Fruit fly (Drosophila melanogaster) whole organism, embryonic: ENCODE data around the gene Bgb.

Source experiments
- Bgb ChIP-seq: fragments of 200-800 bp; sonication (Bioruptor generic); IDR thresholded peaks from 2 replicates; pipeline ENCODE4 v1.3.6; 2022; ENCODE audit warnings: missing biosample characterization, missing genetic modification characterization; ENCODE audit not compliant: partially characterized antibody
- CG10565 ChIP-seq: fragments of 200-800 bp; sonication (Bioruptor generic); optimal IDR thresholded peaks from 3 replicates; lab custom pipeline; 2016; ENCODE audit warnings: missing biosample characterization, mild to moderate bottlenecking, missing genetic modification characterization
- CG12071 ChIP-seq: fragments of 200-800 bp; sonication (Bioruptor generic); optimal IDR thresholded peaks from 3 replicates; lab custom pipeline; 2018; ENCODE audit warnings: missing biosample characterization, mild to moderate bottlenecking, missing genetic modification characterization
- CG12155 ChIP-seq: fragments of 200-800 bp; sonication (Bioruptor generic); optimal IDR thresholded peaks from 3 replicates; lab custom pipeline; 2016; ENCODE audit warnings: missing biosample characterization, missing genetic modification characterization
- CG1529 ChIP-seq: fragments of 200-800 bp; sonication (Bioruptor generic); optimal IDR thresholded peaks from 3 replicates; lab custom pipeline; 2018; ENCODE audit warnings: missing biosample characterization, missing genetic modification characterization
- CG1602 ChIP-seq: fragments of 200-800 bp; sonication (Bioruptor generic); optimal IDR thresholded peaks from 3 replicates; lab custom pipeline; 2016; ENCODE audit warnings: missing biosample characterization, missing genetic modification characterization
- CG17328 ChIP-seq: fragments of 200-800 bp; sonication (Bioruptor generic); IDR thresholded peaks from 2 replicates; pipeline ENCODE4 v1.3.6; 2022; ENCODE audit warnings: missing biosample characterization, missing genetic modification characterization
- CG2202 ChIP-seq: fragments of 200-800 bp; sonication (Bioruptor generic); optimal IDR thresholded peaks from 2 replicates; lab custom pipeline; 2018; ENCODE audit warnings: missing biosample characterization, mild to moderate bottlenecking, missing genetic modification characterization
- CG2889 ChIP-seq: fragments of 200-800 bp; sonication (Bioruptor generic); IDR thresholded peaks from 3 replicates; pipeline ENCODE4 v1.3.6; 2022; ENCODE audit warnings: missing biosample characterization, missing genetic modification characterization
- CG30431 ChIP-seq: fragments of 200-800 bp; sonication (Bioruptor generic); optimal IDR thresholded peaks from 2 replicates; lab custom pipeline; 2017; ENCODE audit warnings: missing biosample characterization, missing genetic modification characterization
- CG32772 ChIP-seq: fragments of 200-800 bp; sonication (Bioruptor generic); IDR thresholded peaks from 2 replicates; pipeline ENCODE4 v1.3.6; 2022; ENCODE audit warnings: missing biosample characterization, missing genetic modification characterization
- CG34224 ChIP-seq: fragments of 200-800 bp; sonication (Bioruptor generic); IDR thresholded peaks from 3 replicates; pipeline ENCODE4 v1.3.6; 2022; ENCODE audit warnings: missing biosample characterization, missing genetic modification characterization; ENCODE audit not compliant: partially characterized antibody
- CG34376 ChIP-seq: fragments of 200-800 bp; sonication (Bioruptor generic); optimal IDR thresholded peaks from 2 replicates; lab custom pipeline; 2018; ENCODE audit warnings: missing biosample characterization, mild to moderate bottlenecking, missing genetic modification characterization
- CG3726 ChIP-seq: fragments of 200-800 bp; sonication (Bioruptor generic); IDR thresholded peaks from 3 replicates; pipeline ENCODE4, ENCODE4 v1.3.6; 2022; ENCODE audit warnings: missing biosample characterization, missing genetic modification characterization
- CG6683 ChIP-seq: fragments of 200-800 bp; sonication (Bioruptor generic); optimal IDR thresholded peaks from 2 replicates; lab custom pipeline; 2017; ENCODE audit warnings: missing biosample characterization, mild to moderate bottlenecking, missing genetic modification characterization, missing genetic modification reagents
- CG7928 ChIP-seq: fragments of 200-800 bp; sonication (Bioruptor generic); optimal IDR thresholded peaks from 2 replicates; lab custom pipeline; 2017; ENCODE audit warnings: missing biosample characterization, mild to moderate bottlenecking, missing genetic modification characterization
- CG7987 ChIP-seq: fragments of 200-800 bp; sonication (Bioruptor generic); optimal IDR thresholded peaks from 2 replicates; lab custom pipeline; 2018; ENCODE audit warnings: missing biosample characterization, mild to moderate bottlenecking, missing genetic modification characterization, moderate library complexity
- CG8359 ChIP-seq: fragments of 200-800 bp; sonication (Bioruptor generic); optimal IDR thresholded peaks from 2 replicates; lab custom pipeline; 2017; ENCODE audit warnings: missing biosample characterization, mild to moderate bottlenecking, missing genetic modification characterization, borderline replicate concordance
- CG9797 ChIP-seq: fragments of 200-800 bp; sonication (Bioruptor generic); optimal IDR thresholded peaks from 3 replicates; lab custom pipeline; 2018; ENCODE audit warnings: missing biosample characterization, mild to moderate bottlenecking, missing genetic modification characterization
- CG9876 ChIP-seq: fragments of 200-800 bp; sonication (Bioruptor generic); optimal IDR thresholded peaks from 2 replicates; lab custom pipeline; 2016; ENCODE audit warnings: missing biosample characterization, missing genetic modification characterization
- CkIIα-i1 ChIP-seq: fragments of 200-800 bp; sonication (Bioruptor generic); IDR thresholded peaks from 2 replicates; pipeline ENCODE4 v1.3.6; 2022; ENCODE audit warnings: missing biosample characterization, missing genetic modification characterization
- CrebB ChIP-seq: fragments of 200-800 bp; sonication (Bioruptor generic); optimal IDR thresholded peaks from 3 replicates; lab custom pipeline; 2018; ENCODE audit warnings: missing biosample characterization, mild to moderate bottlenecking, missing genetic modification characterization
- D19A ChIP-seq: fragments of 200-800 bp; optimal IDR thresholded peaks from 3 replicates; lab custom pipeline; 2019; ENCODE audit warnings: missing biosample characterization, mild to moderate bottlenecking, missing genetic modification characterization, moderate library complexity
- Drgx ChIP-seq: fragments of 200-800 bp; sonication (Bioruptor generic); IDR thresholded peaks from 2 replicates; pipeline ENCODE4 v1.3.6; 2022; ENCODE audit warnings: missing biosample characterization, missing genetic modification characterization
- MBD-R2 ChIP-seq: fragments of 200-800 bp; sonication (Bioruptor generic); IDR thresholded peaks from 2 replicates; pipeline ENCODE4 v1.3.6; 2022; ENCODE audit warnings: missing biosample characterization, missing genetic modification characterization
- Opbp ChIP-seq: fragments of 200-800 bp; sonication (Bioruptor generic); IDR thresholded peaks from 3 replicates; pipeline ENCODE4 v1.3.6; 2022; ENCODE audit warnings: missing biosample characterization, missing genetic modification characterization; ENCODE audit not compliant: partially characterized antibody
- PHDP ChIP-seq: fragments of 200-800 bp; sonication (Bioruptor generic); optimal IDR thresholded peaks from 3 replicates; lab custom pipeline; 2018; ENCODE audit warnings: missing biosample characterization, mild to moderate bottlenecking, missing genetic modification characterization, moderate library complexity
- Rfx ChIP-seq: fragments of 200-800 bp; sonication (Bioruptor generic); IDR thresholded peaks from 2 replicates; pipeline ENCODE4 v1.3.6; 2022; ENCODE audit warnings: missing biosample characterization, missing genetic modification characterization
- Xbp1 ChIP-seq: fragments of 200-800 bp; sonication (Bioruptor generic); optimal IDR thresholded peaks from 3 replicates; lab custom pipeline; 2016; ENCODE audit warnings: missing biosample characterization, mild to moderate bottlenecking, missing genetic modification characterization
- ab ChIP-seq: fragments of 200-800 bp; sonication (Bioruptor generic); optimal IDR thresholded peaks from 2 replicates; lab custom pipeline; 2016; ENCODE audit warnings: missing biosample characterization, missing genetic modification characterization
- ato ChIP-seq: fragments of 200-800 bp; sonication (Bioruptor generic); IDR thresholded peaks from 2 replicates; pipeline ENCODE4 v1.3.6; 2022; ENCODE audit warnings: missing biosample characterization, missing genetic modification characterization; ENCODE audit not compliant: partially characterized antibody
- btn ChIP-seq: fragments of 200-800 bp; sonication (Bioruptor generic); optimal IDR thresholded peaks from 2 replicates; lab custom pipeline; 2016; ENCODE audit warnings: missing biosample characterization, missing genetic modification characterization
- crol ChIP-seq: fragments of 200-800 bp; sonication (Bioruptor generic); IDR thresholded peaks from 2 replicates; pipeline ENCODE4 v1.3.6; 2022; ENCODE audit warnings: missing biosample characterization, missing genetic modification characterization
- ems ChIP-seq: fragments of 200-800 bp; sonication (Bioruptor generic); optimal IDR thresholded peaks from 3 replicates; lab custom pipeline; 2016; ENCODE audit warnings: missing biosample characterization, missing genetic modification characterization
- eve ChIP-seq, 2 experiments: fragments of >200 bp; optimal IDR thresholded peaks; 2 replicates each; lab custom pipeline; 2017; ENCODE audit warnings: missing biosample characterization in 2 of 2, missing genetic modification characterization in 2 of 2
- ftz-f1 ChIP-seq: fragments of 200-800 bp; sonication (Bioruptor generic); optimal IDR thresholded peaks from 2 replicates; lab custom pipeline; 2016; ENCODE audit warnings: missing biosample characterization, missing genetic modification characterization
- gce ChIP-seq: fragments of 200-800 bp; sonication (Bioruptor generic); IDR thresholded peaks from 3 replicates; pipeline ENCODE4 v1.3.6; 2022; ENCODE audit warnings: missing biosample characterization, missing genetic modification characterization
- gfzf ChIP-seq: fragments of 200-800 bp; sonication (Bioruptor generic); optimal IDR thresholded peaks from 2 replicates; lab custom pipeline; 2016; ENCODE audit warnings: missing biosample characterization, mild to moderate bottlenecking, missing genetic modification characterization, moderate library complexity
- nmo ChIP-seq: fragments of 200-800 bp; sonication (Bioruptor generic); optimal IDR thresholded peaks from 2 replicates; lab custom pipeline; 2018; ENCODE audit warnings: missing biosample characterization, mild to moderate bottlenecking, missing genetic modification characterization, moderate library complexity
- nom ChIP-seq: fragments of 200-800 bp; sonication (Bioruptor generic); optimal IDR thresholded peaks from 2 replicates; lab custom pipeline; 2017; ENCODE audit warnings: missing biosample characterization, missing genetic modification characterization, mild to moderate bottlenecking, moderate library complexity, missing genetic modification reagents
- pan ChIP-seq, 4 experiments: fragments of >200 bp in 3 of 4; fragments of 200-800 bp in 1 of 4; sonication (Bioruptor generic) in 1 of 4; optimal IDR thresholded peaks in 3 of 4; IDR thresholded peaks in 1 of 4; 2 replicates each; pipeline versions ENCODE4 v1.3.6 to Lab custom; 2017 to 2022; ENCODE audit warnings: missing biosample characterization in 2 of 4, missing genetic modification characterization in 2 of 4, mixed read lengths in 1 of 4
- prd ChIP-seq, 3 experiments: fragments of >200 bp in 2 of 3; fragments of 200-800 bp in 1 of 3; sonication (Bioruptor generic) in 1 of 3; optimal IDR thresholded peaks in 2 of 3; IDR thresholded peaks in 1 of 3; 2 replicates in 2 of 3; 3 replicates in 1 of 3; pipeline versions ENCODE4 v1.3.6 to Lab custom; 2017 to 2022; ENCODE audit warnings: missing biosample characterization in 1 of 3, missing genetic modification characterization in 1 of 3
- pum ChIP-seq: fragments of 200-800 bp; sonication (Bioruptor generic); optimal IDR thresholded peaks from 2 replicates; lab custom pipeline; 2016; ENCODE audit warnings: missing biosample characterization, missing genetic modification characterization
- shn ChIP-seq: fragments of 200-800 bp; sonication (Bioruptor generic); optimal IDR thresholded peaks from 3 replicates; lab custom pipeline; 2016; ENCODE audit warnings: missing biosample characterization, missing genetic modification characterization
- sim ChIP-seq: fragments of 200-800 bp; sonication (Bioruptor generic); IDR thresholded peaks from 2 replicates; pipeline ENCODE4 v1.3.6; 2022; ENCODE audit warnings: missing biosample characterization, missing genetic modification characterization
- tll ChIP-seq, 2 experiments: fragments of 200-800 bp in 1 of 2; fragments of >200 bp in 1 of 2; sonication (Bioruptor generic) in 1 of 2; optimal IDR thresholded peaks; 2 replicates each; lab custom pipeline; 2017 to 2019; ENCODE audit warnings: missing biosample characterization in 2 of 2, missing genetic modification characterization in 2 of 2, mild to moderate bottlenecking in 1 of 2, moderate library complexity in 1 of 2
- usp ChIP-seq: fragments of >200 bp; optimal IDR thresholded peaks from 2 replicates; lab custom pipeline; 2017; ENCODE audit warnings: missing biosample characterization, missing genetic modification characterization
- zen2 ChIP-seq: fragments of 200-800 bp; sonication (Bioruptor generic); IDR thresholded peaks from 3 replicates; pipeline ENCODE4 v1.3.6; 2022; ENCODE audit warnings: missing biosample characterization, missing genetic modification characterization; ENCODE audit not compliant: partially characterized antibody

Gene Bgb

DNA sequence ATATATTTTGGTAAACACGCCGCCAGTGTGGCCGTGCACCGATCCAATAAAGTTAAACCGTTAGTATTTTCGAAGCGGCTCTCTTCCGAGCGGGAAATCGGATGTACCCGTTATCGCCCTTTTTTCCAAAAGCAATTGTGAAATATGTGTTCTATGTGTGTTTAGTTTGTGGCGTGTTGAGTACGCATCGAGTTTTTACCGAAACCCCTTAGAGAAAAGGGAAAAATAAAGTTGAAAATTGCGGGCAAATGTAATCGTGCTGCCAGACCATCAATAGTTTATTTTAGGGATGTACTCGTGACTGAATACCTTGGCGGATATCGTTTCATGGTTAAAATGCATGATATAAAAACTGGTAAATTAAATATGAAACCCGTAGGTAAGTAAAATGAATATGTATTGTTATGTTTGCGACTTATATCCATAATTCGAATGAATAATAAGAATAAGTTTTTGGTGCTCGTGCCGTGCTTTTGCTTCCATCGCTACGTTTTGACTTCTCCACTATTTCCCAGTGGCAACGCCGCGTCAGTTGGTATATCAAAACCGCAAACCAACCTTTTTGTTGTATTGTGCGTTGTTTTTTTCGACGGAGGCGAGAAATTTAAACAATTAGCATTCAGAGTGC, at the start of gene Bgb, which contains the start of gene Mettl2 (continued):
- TF ChIP-seq Bgb (GFP tag; lab: Robert Waterston, UW) (peak; percentile 88), CG6683 (peak; percentile 26), CG34376 (peak; percentile 48), CG30431 (GFP tag; lab: Kevin White, UChicago) (peak; percentile 52), CG7928 (GFP tag; lab: Kevin White, UChicago) (peak; percentile 2), MBD-R2 (GFP tag; lab: Robert Waterston, UW) (peak; percentile 51), CG2202 (tag; lab: Kevin White, UChicago) (peak; percentile 1), CG2889 (GFP tag; lab: Robert Waterston, UW) (peak; percentile 47; the same call in 1 of the 3 replicates), btn (GFP tag; lab: Kevin White, UChicago) (peak; percentile 29), ab (GFP tag; lab: Kevin White, UChicago) (peak; percentile 49), Opbp (peak; percentile 62; the same call in 2 of the 3 replicates), pum (GFP tag; lab: Kevin White, UChicago) (peak; percentile 88), CG12155 (GFP tag; lab: Kevin White, UChicago) (peak; percentile 81), gfzf (GFP tag; lab: Kevin White, UChicago) (peak; percentile 64), Xbp1 (GFP tag; lab: Kevin White, UChicago) (peak; percentile 87), CG34224 (peak; percentile 70), CG1529 (GFP tag; lab: Kevin White, UChicago) (peak; percentile 6), tll (GFP tag; optimal IDR thresholded peaks at IDR 0.05; lab: Kevin White, UChicago) (peak; percentile 93), nmo (GFP tag; lab: Kevin White, UChicago) (peak; percentile 83), CrebB (tag; lab: Kevin White, UChicago) (no peak), CG8359 (peak; percentile 24), crol (GFP tag; lab: Robert Waterston, UW) (no peak), CkIIα-i1 (GFP tag; lab: Robert Waterston, UW) (no peak), CG7987 (GFP tag; lab: Kevin White, UChicago) (no peak), D19A (tag; lab: Kevin White, UChicago) (no peak), usp (GFP tag; lab: Kevin White, UChicago) (no peak), shn (GFP tag; lab: Kevin White, UChicago) (peak; percentile 77), CG1602 (GFP tag; lab: Kevin White, UChicago) (peak; percentile 76), ems (peak; percentile 82), nom (GFP tag; lab: Kevin White, UChicago) (peak; percentile 9), CG32772 (peak; percentile 86), zen2 (GFP tag; lab: Robert Waterston, UW) (no peak), Drgx (GFP tag; lab: Robert Waterston, UW) (peak; percentile 43; the same call in 1 of the 2 replicates), sim (GFP tag; lab: Robert Waterston, UW) (no peak), CG9876 (GFP tag; lab: Kevin White, UChicago) (peak; percentile 62), CG17328 (GFP tag; lab: Robert Waterston, UW) (peak; percentile 63), Rfx (GFP tag; lab: Robert Waterston, UW) (peak; percentile 90), CG9797 (peak; percentile 76), ftz-f1 (GFP tag; lab: Kevin White, UChicago) (peak; percentile 28), CG3726 (GFP tag; lab: Robert Waterston, UW) (peak; percentile 76; the same call in 2 of the 3 replicates), CG10565 (GFP tag; lab: Kevin White, UChicago) (peak; percentile 1), prd (optimal IDR thresholded peaks at IDR 0.05; lab: Kevin White, UChicago) (no peak), prd (GFP tag; IDR thresholded peaks at IDR 0.05; lab: Robert Waterston, UW) (peak; percentile 91), ato (GFP tag; lab: Robert Waterston, UW) (peak; percentile 20; the same call in 1 of the 2 replicates), pan (optimal IDR thresholded peaks at IDR 0.05; lab: Kevin White, UChicago) (no peak), pan (GFP tag; optimal IDR thresholded peaks at IDR 0.05 in 1 of 2, IDR thresholded peaks at IDR 0.05 in 1 of 2) (peak in 1 of 2 experiments; percentile 79), CG12071 (GFP tag; lab: Kevin White, UChicago) (no peak), PHDP (tag; lab: Kevin White, UChicago) (peak; percentile 57), gce (GFP tag; lab: Robert Waterston, UW) (no peak), eve (GFP tag; optimal IDR thresholded peaks at IDR 0.05; lab: Kevin White, UChicago) (no peak)
